Fruit fly (Drosophila melanogaster) Kc167 (cell line): ENCODE data around the gene Cand1.

Source experiments
- h ChIP-seq: fragments of >200 bp; optimal IDR thresholded peaks from 3 replicates; lab custom pipeline; 2018; ENCODE audit warnings: missing external identifiers
- insv ChIP-seq: fragments of >200 bp; optimal IDR thresholded peaks from 3 replicates; lab custom pipeline; 2018; ENCODE audit warnings: missing external identifiers

DNA sequence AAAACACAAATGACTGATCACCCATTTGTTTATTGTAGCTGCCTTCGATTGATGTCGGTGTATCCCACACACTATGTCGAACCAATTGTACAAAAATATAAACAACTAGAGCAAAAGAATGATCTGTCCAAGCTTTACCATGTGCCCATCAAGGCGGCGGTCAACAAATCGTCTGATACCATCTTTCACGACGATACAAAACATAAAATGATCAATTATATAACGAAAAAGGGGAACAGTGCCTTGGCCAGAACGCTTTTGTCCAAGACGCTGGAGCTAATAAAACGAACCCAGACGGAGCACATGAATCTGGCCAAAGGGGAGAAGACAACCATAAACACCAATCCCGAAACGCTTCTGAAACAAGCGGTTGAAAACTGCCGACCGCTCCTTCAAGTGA, 24.3 kb upstream of the Cand1 start:
- TF ChIP-seq h (lab: Kevin White, UChicago) (no peak), insv (lab: Kevin White, UChicago) (no peak)
